Fruit fly (Drosophila melanogaster) S2 (cell line): ENCODE data around the gene CG4678.

Experiments
- CG8478 ChIP-seq: fragments of >200 bp; optimal IDR thresholded peaks from 2 replicates; lab custom pipeline; 2018
- CTCF ChIP-seq, 2 experiments: fragments of >200 bp; optimal IDR thresholded peaks; 2 replicates each; lab custom pipeline; 2018

The CG4678 gene

DNA sequence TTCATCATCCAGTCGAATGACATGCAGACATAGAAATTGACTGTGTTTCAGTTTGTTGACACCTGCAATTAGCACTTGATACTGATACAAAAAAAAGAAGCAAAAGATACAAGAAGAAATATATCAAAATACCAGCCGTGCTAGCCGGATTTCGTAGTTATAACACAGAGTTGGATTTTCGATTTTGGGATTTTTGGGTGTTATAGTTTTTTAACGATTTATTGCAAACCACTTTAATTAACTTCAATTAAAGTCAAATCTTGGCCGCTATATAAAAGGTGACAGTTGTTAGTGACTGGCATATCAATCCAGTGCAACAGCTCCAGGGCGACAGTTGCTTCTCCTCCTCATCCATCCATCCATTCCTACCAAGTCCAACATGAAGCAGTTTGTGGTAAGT, 34.9 kb downstream of the CG4678 start, which contains the start of gene TwdlX:
TSS of gene TwdlX (plus strand) at position 301 of the 400 bp plus-strand sequence.
- TF ChIP-seq CTCF (optimal IDR thresholded peaks at IDR 0.05; lab: Kevin White, UChicago) (no peak), CG8478 (lab: Kevin White, UChicago) (no peak)

DNA sequence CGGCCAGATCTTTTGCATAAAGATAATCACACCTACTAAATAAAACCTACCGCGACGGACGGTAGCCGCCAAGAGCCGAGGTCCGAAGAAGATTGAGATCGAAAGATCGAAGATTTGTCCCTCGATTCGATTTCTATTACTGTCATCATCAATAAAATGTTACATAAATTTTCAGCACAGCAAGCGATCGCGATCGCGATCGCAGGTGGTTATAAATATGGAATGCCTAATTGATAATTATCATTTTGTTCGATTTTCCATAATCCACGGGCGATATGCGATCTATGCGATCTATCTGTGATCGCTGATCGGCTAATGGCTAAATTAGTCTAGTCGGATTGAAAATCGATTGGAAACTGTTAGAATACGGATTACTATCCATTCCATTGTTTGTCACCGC, 37.3 kb downstream of the CG4678 start:
- TF ChIP-seq CTCF (optimal IDR thresholded peaks at IDR 0.05; lab: Kevin White, UChicago): no peak
- no peak for TF ChIP-seq CG8478 (lab: Kevin White, UChicago)

DNA sequence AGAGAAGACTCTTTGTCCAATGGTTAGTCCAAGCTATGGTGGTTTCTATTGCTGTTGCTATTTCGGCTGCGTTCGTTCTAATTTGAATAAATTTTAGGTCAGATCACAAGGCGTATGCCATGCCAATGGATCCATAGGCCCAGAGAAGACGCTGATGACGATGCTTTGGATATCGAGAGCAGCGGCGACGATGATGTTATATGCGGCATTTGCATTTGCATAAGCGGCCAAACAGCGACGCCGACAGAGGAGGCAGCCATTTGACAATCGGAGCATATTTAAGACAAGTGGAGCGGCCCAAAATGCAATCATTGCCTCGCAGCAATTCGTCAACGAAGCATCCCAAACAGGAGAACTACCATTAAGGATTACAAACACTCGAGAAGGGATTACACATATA, 38.7 kb downstream of the CG4678 start, which contains the start of gene TwdlY:
TSS of gene TwdlY (plus strand) at position 301 of the 400 bp plus-strand sequence.
- no peak for TF ChIP-seq CG8478 (lab: Kevin White, UChicago)
- TF ChIP-seq CTCF (optimal IDR thresholded peaks at IDR 0.05; lab: Kevin White, UChicago): no peak

DNA sequence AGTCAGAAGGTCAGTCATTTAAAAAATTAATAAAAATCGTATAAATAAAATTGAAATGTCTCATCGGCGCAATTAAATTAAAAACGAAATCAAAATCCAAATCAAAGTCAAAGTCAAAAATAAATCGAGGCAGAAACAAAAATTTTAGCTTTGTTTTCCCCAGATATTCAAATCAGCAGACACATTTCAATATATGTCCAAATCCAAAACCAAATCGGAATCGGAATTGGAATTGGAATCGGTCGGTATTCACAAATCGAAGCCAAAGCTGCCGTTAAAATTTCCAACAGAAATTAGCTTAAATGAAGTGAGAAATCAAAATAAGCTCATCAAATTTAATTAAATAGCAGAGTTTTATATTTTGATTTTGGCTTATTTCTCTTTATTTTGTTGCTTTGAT, 40.2 kb downstream of the CG4678 start:
- TF ChIP-seq CG8478 (lab: Kevin White, UChicago) (no peak), CTCF (optimal IDR thresholded peaks at IDR 0.05; lab: Kevin White, UChicago) (no peak)

DNA sequence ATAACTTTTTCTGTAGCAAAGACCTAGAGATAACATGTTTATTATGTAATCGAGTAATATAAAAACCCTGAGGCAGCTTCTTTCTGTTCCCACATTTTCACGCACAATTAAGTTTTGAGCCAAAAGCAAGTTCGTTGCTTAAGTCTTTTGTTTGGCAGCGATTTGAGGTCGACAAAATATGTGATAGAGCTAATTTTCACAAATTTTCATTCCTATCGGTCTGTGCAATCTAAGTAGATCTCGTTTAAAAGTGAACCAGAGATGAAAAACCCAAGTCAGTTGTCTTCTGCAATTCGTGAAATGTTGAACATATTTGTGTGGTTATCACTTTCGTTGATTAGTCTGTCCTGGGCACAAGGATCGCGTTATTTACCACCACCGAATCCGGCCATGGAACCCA, 41.9 kb downstream of the CG4678 start, which contains the start of gene TwdlZ:
TSS of gene TwdlZ (plus strand) at position 301 of the 400 bp plus-strand sequence.
- no peak for TF ChIP-seq CTCF (optimal IDR thresholded peaks at IDR 0.05; lab: Kevin White, UChicago)
- no peak for TF ChIP-seq CG8478 (lab: Kevin White, UChicago)

DNA sequence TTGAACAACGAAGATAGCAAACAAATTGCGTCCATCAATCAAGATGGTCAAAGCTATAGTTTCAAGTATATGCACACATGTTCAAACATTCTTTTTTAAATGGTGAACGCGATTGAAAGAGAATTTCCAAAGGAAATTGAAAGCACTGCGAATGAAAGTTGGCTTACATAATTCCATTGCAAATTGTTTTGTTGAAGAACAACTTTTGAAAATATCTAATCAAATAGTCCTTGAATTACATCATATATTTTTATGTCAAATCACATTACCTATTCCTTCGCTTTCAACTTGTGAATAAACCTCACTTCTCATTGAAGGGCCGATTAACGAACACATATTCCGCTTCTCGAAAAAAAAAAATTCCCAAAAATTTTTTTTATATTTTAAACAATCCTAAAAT, 44.7 kb downstream of the CG4678 start, which contains the start of gene CG32568:
TSS of gene CG32568 (plus strand) at position 301 of the 400 bp plus-strand sequence.
- TF ChIP-seq CG8478 (lab: Kevin White, UChicago) (no peak), CTCF (optimal IDR thresholded peaks at IDR 0.05; lab: Kevin White, UChicago) (no peak)

DNA sequence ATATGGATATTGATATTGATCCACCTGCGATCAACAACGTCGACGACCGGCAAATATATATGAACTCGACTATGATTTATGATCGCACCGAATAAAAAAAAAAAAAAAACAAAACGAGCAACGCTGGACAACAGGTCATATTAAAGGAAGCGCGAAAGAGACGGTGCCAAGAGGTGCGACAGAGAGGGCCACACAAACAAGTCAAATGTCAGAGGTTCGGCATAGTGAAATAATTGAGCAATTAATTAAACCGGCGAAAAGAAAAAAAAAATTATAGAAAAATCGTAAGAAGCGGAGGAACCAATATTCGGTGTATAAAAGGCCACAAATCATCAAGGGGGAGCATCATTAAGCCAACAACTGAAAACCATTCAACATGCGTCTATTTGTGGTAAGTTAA, 46.6 kb downstream of the CG4678 start, which contains the start of gene Twdlalpha:
TSS of gene Twdlalpha (plus strand) at position 301 of the 400 bp plus-strand sequence.
- TF ChIP-seq CG8478 (lab: Kevin White, UChicago): no peak
- TF ChIP-seq CTCF (optimal IDR thresholded peaks at IDR 0.05; lab: Kevin White, UChicago): no peak

DNA sequence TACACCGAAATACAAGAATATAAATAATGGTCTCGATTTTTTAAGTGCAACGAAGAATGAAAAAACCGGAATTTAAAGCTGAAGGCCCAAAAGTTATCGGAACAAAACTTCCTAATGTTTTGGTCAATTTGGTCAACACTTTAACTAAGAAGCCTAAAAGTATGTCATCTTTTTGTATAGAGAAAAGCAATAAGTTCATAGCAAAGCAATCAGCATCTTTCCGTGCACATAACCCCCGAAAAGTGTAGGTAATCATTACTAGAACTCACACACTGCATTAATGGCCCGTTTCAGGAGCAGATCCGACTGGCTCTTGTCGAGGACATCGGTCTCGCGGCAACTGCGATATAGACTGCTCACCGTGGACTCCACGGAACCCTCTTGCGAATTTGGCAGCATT, 48.4 kb downstream of the CG4678 start:
- TF ChIP-seq CG8478 (lab: Kevin White, UChicago) (no peak), CTCF (optimal IDR thresholded peaks at IDR 0.05; lab: Kevin White, UChicago) (no peak)

DNA sequence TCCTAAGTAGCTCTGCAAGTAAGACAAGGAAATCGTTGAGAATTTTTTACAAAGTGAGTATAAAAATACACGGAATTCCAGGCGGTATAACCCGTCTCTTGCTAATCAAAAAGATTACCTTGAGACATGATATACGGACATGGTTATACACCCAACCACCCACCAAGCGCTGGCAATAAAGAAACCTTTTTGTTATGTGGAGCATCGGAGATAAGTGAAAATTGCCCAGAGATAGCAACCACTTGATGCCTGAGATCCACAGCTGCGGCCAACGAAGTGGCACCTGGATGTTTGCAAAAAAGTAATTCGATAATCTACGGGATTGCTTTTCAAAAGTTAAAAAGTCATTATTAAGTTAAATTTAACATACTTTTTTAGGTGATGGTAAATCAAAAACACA, 50.0 kb downstream of the CG4678 start:
- no peak for TF ChIP-seq CTCF (optimal IDR thresholded peaks at IDR 0.05; lab: Kevin White, UChicago)
- no peak for TF ChIP-seq CG8478 (lab: Kevin White, UChicago)

DNA sequence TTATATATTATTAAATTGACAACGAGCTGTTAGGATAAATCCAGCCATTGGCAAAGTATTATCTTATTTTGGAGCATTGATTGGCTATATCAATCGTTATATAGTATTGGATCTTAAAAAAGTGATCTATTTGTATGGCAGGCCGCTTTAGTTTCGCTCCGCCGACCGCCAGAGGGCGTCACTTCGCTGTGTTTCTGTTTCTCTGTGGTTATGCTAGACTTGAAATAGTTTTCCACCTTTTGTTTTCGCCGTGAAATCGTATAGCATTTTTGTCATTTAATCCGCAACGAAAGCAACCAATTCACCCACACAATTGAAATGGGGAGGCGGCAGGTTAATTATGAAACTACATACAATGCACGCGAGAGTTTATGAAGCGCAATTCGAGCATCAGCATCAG, 50.9 kb downstream of the CG4678 start:
- TF ChIP-seq CG8478 (lab: Kevin White, UChicago) (no peak), CTCF (optimal IDR thresholded peaks at IDR 0.05; lab: Kevin White, UChicago) (peak; percentile 87)

DNA sequence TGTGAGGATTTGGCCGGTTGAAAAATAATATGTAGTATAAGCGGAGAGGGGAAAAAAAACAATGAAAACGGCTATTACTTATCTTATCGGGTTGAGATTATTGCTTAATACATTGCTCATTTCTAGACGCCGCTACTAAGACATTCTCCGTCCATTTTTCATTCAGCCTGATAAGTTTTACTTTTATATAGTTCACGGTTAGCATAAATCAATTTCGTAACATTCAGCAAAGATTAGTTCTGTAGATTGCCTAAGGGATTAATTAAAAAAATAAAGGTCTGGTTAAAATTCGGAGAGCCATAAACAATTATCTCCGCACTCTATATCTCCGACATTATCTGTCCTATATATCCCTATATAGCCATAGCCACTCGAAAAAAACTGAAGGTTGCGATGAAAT, 51.5 kb downstream of the CG4678 start:
- TF ChIP-seq CTCF (optimal IDR thresholded peaks at IDR 0.05; lab: Kevin White, UChicago) (no peak), CG8478 (lab: Kevin White, UChicago) (no peak)

DNA sequence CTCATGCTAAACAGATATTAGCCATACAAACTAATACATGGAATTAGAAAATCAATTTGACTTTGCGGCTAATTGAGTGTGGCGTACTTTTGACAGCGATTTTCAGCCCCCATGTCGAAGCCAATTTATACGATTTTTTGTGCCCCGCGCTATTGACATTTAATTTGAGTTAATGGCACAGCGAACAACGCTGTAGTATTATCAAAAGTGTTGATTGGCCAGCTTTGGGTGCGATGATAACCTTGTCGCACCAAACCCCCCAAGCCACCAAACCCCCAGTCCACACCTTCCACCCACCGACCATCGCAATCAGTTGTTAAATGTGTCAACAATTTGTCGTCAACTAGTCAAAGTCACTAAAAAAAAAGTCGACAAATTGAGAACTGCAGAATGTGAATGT, 53.4 kb downstream of the CG4678 start:
- TF ChIP-seq CG8478 (lab: Kevin White, UChicago): no peak
- TF ChIP-seq CTCF (optimal IDR thresholded peaks at IDR 0.05; lab: Kevin White, UChicago): no peak

DNA sequence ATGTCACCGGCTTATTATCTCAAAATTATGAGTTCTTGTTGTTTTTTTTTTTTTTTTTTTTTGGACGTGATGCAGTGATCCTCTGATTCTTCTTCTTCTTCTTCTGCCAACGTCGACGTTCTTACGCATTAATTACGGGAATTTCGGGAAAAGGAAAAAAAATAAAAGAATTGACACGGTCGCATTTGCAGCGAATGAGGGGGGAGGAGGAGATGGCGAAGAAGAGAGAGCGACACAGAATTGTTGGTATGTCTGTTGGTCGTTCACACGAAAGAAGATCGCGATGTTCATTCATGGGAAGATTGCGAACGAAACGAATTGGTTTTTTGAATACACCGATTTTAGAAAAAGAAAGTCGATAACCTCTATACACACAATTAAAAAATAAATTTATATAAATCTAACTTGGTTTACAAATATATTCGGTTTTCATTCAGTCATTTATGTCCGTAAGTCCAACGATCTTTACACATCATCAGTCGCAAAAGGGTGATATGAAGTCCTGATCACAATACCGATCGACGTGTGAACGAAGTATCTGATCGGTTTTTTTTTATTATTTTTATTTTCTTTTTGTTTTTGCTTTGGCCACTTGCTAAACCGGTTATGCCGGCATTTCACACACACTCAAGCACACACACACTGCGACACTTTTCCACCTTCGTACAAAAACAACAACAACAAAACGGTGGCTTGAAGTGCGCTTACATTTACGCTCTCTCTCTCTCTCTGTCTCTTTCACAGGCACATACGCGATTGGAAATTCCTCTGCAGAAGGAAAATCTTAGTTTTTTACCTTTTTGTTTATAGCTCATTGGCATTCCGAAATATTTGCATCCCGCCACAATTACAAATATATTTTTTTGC, 55.0 kb downstream of the CG4678 start:
- no peak for TF ChIP-seq CTCF (optimal IDR thresholded peaks at IDR 0.05; lab: Kevin White, UChicago)
- no peak for TF ChIP-seq CG8478 (lab: Kevin White, UChicago)

DNA sequence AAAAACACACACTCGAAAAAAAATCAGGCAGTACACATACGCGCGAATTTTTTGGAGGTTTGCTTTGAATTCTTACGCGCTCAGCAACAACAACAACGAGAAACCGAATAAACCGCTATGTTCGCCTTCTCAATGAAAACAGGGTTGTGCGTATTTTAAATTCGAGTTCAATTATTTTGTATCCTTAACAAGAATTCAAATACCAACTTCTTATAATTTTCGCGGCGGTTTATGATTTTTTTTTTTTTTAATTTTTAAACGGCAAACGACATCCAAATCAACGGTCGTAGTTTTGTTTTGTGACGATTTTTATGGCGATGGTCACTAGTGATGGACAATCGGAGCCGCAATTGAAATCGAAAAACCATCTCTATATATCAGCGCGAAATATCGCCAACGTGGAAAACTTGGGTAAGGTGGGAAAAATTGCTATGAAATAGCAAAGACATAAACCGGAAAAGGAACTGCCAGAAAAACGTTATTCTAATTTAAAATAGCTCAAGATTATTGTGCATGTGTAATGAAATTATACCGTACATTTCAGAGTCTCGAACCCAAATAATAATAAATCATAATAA, 55.7 kb downstream of the CG4678 start, which contains the start of gene goe:
TSS of gene goe (minus strand) at position 332 of the 578 bp plus-strand sequence.
- TF ChIP-seq CG8478 (lab: Kevin White, UChicago) (no peak), CTCF (optimal IDR thresholded peaks at IDR 0.05; lab: Kevin White, UChicago) (peak; percentile 18 to 63)

DNA sequence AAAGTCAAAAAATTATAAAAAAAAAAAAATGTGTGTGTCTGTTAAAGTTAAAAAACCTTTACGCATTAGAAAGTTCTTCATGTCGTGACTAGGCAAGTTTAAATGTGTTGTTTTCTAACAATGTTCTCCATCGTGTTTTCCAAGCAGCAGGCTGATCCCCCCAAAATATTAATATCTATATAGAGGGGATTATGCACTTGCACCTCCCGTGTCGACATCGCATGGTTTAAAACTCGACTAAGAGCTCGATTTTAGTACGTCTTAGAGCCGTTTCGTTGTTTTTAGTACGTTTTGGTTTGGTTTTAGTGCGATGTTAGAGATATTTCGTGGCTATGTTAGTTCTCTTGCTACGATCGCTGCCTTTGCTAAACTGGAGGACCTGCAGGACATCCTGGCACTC, 57.1 kb downstream of the CG4678 start:
- TF ChIP-seq CG8478 (lab: Kevin White, UChicago) (no peak), CTCF (optimal IDR thresholded peaks at IDR 0.05; lab: Kevin White, UChicago) (peak in 1 of 2 experiments; percentile 47)
